Fruit fly (Drosophila melanogaster): ENCODE data around the gene Yp3.

DNA sequence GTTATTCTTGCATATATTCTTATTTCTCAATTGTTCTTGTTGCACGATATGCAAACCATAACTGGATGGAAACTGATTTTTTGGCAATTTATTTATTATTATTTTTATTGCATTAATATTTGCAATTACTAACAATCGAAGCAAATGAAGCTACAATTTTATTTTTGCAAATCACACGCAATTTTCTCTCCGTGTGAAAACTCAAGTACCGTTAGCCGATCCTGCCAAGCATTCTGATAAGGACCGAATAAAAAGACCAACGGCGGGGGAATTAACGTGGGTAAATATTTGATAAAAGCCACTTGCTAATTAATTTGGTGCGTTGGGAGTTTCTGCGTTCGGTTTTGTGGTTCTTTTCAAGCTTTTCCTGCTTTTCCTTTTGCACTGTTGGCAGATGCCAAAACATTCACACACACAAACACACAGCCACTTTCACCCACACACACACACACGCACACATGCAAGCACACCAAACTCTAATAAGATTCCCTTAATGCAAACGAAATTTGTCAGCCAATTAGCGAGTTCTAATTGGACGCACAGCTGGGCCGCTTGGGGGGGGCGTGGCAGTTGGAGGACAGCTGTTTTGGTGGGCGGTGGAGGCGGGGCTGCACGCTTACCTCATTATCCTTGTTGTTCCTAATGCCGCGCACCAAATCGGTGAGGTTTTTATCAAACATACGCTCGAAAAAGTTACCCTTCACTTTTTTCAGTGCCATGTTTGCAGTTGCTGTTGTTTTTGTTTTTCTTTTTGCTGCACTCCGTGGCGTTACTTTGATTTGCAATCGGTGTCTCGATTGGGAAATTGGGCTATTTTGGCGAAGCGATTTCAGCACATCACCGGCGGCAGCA is 23.8 kb upstream of the Yp3 start:
- TF ChIP-seq CG9705 (GFP tag; optimal IDR thresholded peaks at IDR 0.05): no peak
- no peak for TF ChIP-seq fru (GFP tag; optimal IDR thresholded peaks at IDR 0.05)
- TF ChIP-seq Dif (GFP tag; optimal IDR thresholded peaks at IDR 0.05; ENCODE audit: partially characterized antibody): no peak

Measured in whole organism, wandering third instar larva.